Worm (Caenorhabditis elegans) whole organism, L4 larva: ENCODE measurements around the gene rps-23.
A peak's percentile ranks its signal among the peaks of the same experiment; 100 is the strongest.

Experiments
- F49E8.2 ChIP-seq: sonication (generic microtip); optimal IDR thresholded peaks from 2 replicates; lab custom pipeline; 2016; ENCODE audit warnings: missing compliant biosample characterization, mild to moderate bottlenecking, missing genetic modification characterization, borderline replicate concordance
- Y48G9A.11 ChIP-seq: fragments of 200-800 bp; sonication (Bioruptor generic); IDR thresholded peaks from 2 replicates; pipeline ENCODE4 v1.3.6; 2022; ENCODE audit warnings: missing genetic modification reagents, missing genetic modification characterization, missing compliant biosample characterization
- Y5F2A.4 ChIP-seq: fragments of 200-800 bp; sonication (Bioruptor generic); optimal IDR thresholded peaks from 2 replicates; lab custom pipeline; 2018; ENCODE audit warnings: mild to moderate bottlenecking, missing genetic modification characterization, missing compliant biosample characterization
- ZK546.5 ChIP-seq, 2 experiments: sonication (generic microtip); optimal IDR thresholded peaks; 2 replicates each; lab custom pipeline; 2017; ENCODE audit warnings: missing biosample characterization in 2 of 2, missing genetic modification characterization in 2 of 2
- ceh-20 ChIP-seq: fragments of 200-800 bp; sonication (Bioruptor generic); IDR thresholded peaks from 2 replicates; pipeline ENCODE4 v1.3.6; 2022; ENCODE audit warnings: missing genetic modification reagents, missing genetic modification characterization, missing compliant biosample characterization
- ceh-62 ChIP-seq: sonication (generic microtip); optimal IDR thresholded peaks from 2 replicates; lab custom pipeline; 2017; ENCODE audit warnings: missing biosample characterization, missing genetic modification characterization
- ces-1 ChIP-seq: fragments of 150-350 bp; sonication (generic microtip); optimal IDR thresholded peaks from 4 replicates; lab custom pipeline; 2014; ENCODE audit warnings: missing biosample characterization, missing genetic modification reagents, missing genetic modification characterization
- cey-2 ChIP-seq: sonication (generic microtip); optimal IDR thresholded peaks from 3 replicates; lab custom pipeline; 2017; ENCODE audit warnings: missing genetic modification characterization, mild to moderate bottlenecking, missing compliant biosample characterization, antibody characterized with exemption, borderline replicate concordance; ENCODE audit not compliant: insufficient read depth
- dmd-6 ChIP-seq: fragments of 200-800 bp; sonication (Bioruptor generic); IDR thresholded peaks from 2 replicates; pipeline ENCODE4 v1.3.6; 2022; ENCODE audit warnings: missing genetic modification reagents, missing genetic modification characterization, missing compliant biosample characterization
- dmd-9 ChIP-seq: fragments of 200-800 bp; sonication (Bioruptor generic); IDR thresholded peaks from 2 replicates; pipeline ENCODE4 v1.3.6; 2022; ENCODE audit warnings: missing genetic modification reagents, missing genetic modification characterization, missing compliant biosample characterization
- dpl-1 ChIP-seq: fragments of 150-350 bp; optimal IDR thresholded peaks from 2 replicates; lab custom pipeline; 2014; ENCODE audit warnings: missing biosample characterization, missing genetic modification reagents, missing genetic modification characterization
- egl-43 ChIP-seq: fragments of 200-800 bp; sonication (Bioruptor generic); IDR thresholded peaks from 2 replicates; pipeline ENCODE4 v1.3.6; 2022; ENCODE audit warnings: missing genetic modification reagents, missing genetic modification characterization, missing compliant biosample characterization
- fkh-10 ChIP-seq: fragments of 150-350 bp; optimal IDR thresholded peaks from 2 replicates; lab custom pipeline; 2014; ENCODE audit warnings: missing biosample characterization, missing genetic modification reagents, missing genetic modification characterization
- fos-1 ChIP-seq: fragments of 150-350 bp; optimal IDR thresholded peaks from 2 replicates; lab custom pipeline; 2014; ENCODE audit warnings: missing biosample characterization, missing genetic modification characterization
- gei-8 ChIP-seq: fragments of 200-800 bp; sonication (Bioruptor generic); optimal IDR thresholded peaks from 2 replicates; lab custom pipeline; 2018; ENCODE audit warnings: mild to moderate bottlenecking, missing genetic modification characterization, missing compliant biosample characterization
- hif-1 ChIP-seq, 2 experiments: sonication (generic microtip); optimal IDR thresholded peaks; 2 replicates each; lab custom pipeline; 2016 to 2017; ENCODE audit warnings: missing compliant biosample characterization in 2 of 2, missing genetic modification characterization in 2 of 2, missing genetic modification reagents in 2 of 2, missing genotype in 2 of 2, mild to moderate bottlenecking in 1 of 2
- hlh-11 ChIP-seq: fragments of 200-800 bp; sonication (Bioruptor generic); optimal IDR thresholded peaks from 2 replicates; lab custom pipeline; 2018; ENCODE audit warnings: mild to moderate bottlenecking, missing genetic modification characterization, missing compliant biosample characterization
- hmg-1.1 ChIP-seq: fragments of 200-800 bp; sonication (Bioruptor generic); IDR thresholded peaks from 2 replicates; pipeline ENCODE4 v1.3.6; 2022; ENCODE audit warnings: missing genetic modification reagents, missing genetic modification characterization, missing compliant biosample characterization
- jun-1 ChIP-seq: fragments of 150-350 bp; optimal IDR thresholded peaks from 2 replicates; lab custom pipeline; 2014; ENCODE audit warnings: missing biosample characterization, missing genetic modification reagents, missing genetic modification characterization
- lin-13 ChIP-seq: fragments of 150-350 bp; optimal IDR thresholded peaks from 2 replicates; lab custom pipeline; 2014; ENCODE audit warnings: missing biosample characterization, missing genetic modification reagents, missing genetic modification characterization
- lin-29 ChIP-seq: fragments of 200-800 bp; sonication (Bioruptor generic); IDR thresholded peaks from 2 replicates; pipeline ENCODE4 v1.3.6; 2022; ENCODE audit warnings: missing genetic modification reagents, missing genetic modification characterization, missing compliant biosample characterization
- lir-3 ChIP-seq: sonication (generic microtip); optimal IDR thresholded peaks from 2 replicates; lab custom pipeline; 2016; ENCODE audit warnings: mild to moderate bottlenecking, missing genetic modification characterization, missing compliant biosample characterization
- lsy-2 ChIP-seq, 2 experiments: fragments of 150-350 bp in 1 of 2; sonication (generic microtip) in 1 of 2; optimal IDR thresholded peaks; 2 replicates each; lab custom pipeline; 2014 to 2017; ENCODE audit warnings: missing biosample characterization in 2 of 2, missing genetic modification characterization in 2 of 2
- madf-9 ChIP-seq: fragments of 200-800 bp; sonication (Bioruptor generic); conservative IDR thresholded peaks from 2 replicates; pipeline ENCODE4 v1.3.6; 2022; ENCODE audit warnings: missing genetic modification reagents, missing genetic modification characterization, missing compliant biosample characterization
- mes-2 ChIP-seq: sonication (generic microtip); optimal IDR thresholded peaks from 2 replicates; lab custom pipeline; 2016; ENCODE audit warnings: missing genotype, mild to moderate bottlenecking, missing genetic modification characterization, missing compliant biosample characterization; ENCODE audit not compliant: poor library complexity, severe bottlenecking
- nhr-10 ChIP-seq: fragments of 150-350 bp; optimal IDR thresholded peaks from 2 replicates; lab custom pipeline; 2014; ENCODE audit warnings: missing biosample characterization, missing genetic modification characterization
- nhr-102 ChIP-seq: sonication (generic microtip); optimal IDR thresholded peaks from 2 replicates; lab custom pipeline; 2016; ENCODE audit warnings: mild to moderate bottlenecking, missing genetic modification characterization, moderate library complexity, missing compliant biosample characterization
- nhr-111 ChIP-seq: fragments of 200-800 bp; sonication (Bioruptor generic); optimal IDR thresholded peaks from 2 replicates; lab custom pipeline; 2018; ENCODE audit warnings: mild to moderate bottlenecking, missing genetic modification characterization, missing compliant biosample characterization
- nhr-237 ChIP-seq: sonication (generic microtip); optimal IDR thresholded peaks from 2 replicates; lab custom pipeline; 2017; ENCODE audit warnings: missing biosample characterization, missing genetic modification characterization
- nhr-25 ChIP-seq: sonication (generic microtip); optimal IDR thresholded peaks from 2 replicates; lab custom pipeline; 2017; ENCODE audit warnings: missing genetic modification characterization, mild to moderate bottlenecking, missing compliant biosample characterization, antibody characterized with exemption, moderate library complexity, borderline replicate concordance; ENCODE audit not compliant: insufficient read depth
- nhr-48 ChIP-seq: sonication (generic microtip); optimal IDR thresholded peaks from 2 replicates; lab custom pipeline; 2016; ENCODE audit warnings: mild to moderate bottlenecking, missing genetic modification characterization, missing compliant biosample characterization
- nhr-6 ChIP-seq: fragments of 150-350 bp; optimal IDR thresholded peaks from 2 replicates; lab custom pipeline; 2014; ENCODE audit warnings: missing biosample characterization, missing genetic modification characterization
- nhr-77 ChIP-seq: fragments of 150-350 bp; optimal IDR thresholded peaks from 2 replicates; lab custom pipeline; 2014; ENCODE audit warnings: missing biosample characterization, missing genetic modification characterization
- pha-4 ChIP-seq, 2 experiments: fragments of 150-350 bp in 1 of 2; fragments of 200-800 bp in 1 of 2; sonication (Bioruptor generic) in 1 of 2; IDR thresholded peaks in 1 of 2; optimal IDR thresholded peaks in 1 of 2; 2 replicates each; pipeline versions ENCODE4 v1.3.6 to Lab custom; 2014 to 2022; ENCODE audit warnings: missing genetic modification characterization in 2 of 2, missing genetic modification reagents in 2 of 2, missing biosample characterization in 1 of 2, missing compliant biosample characterization in 1 of 2
- saeg-2 ChIP-seq: fragments of 200-800 bp; sonication (Bioruptor generic); IDR thresholded peaks from 2 replicates; pipeline ENCODE4 v1.3.6; 2022; ENCODE audit warnings: missing genetic modification reagents, missing genetic modification characterization, missing compliant biosample characterization
- snpc-1.2 ChIP-seq: fragments of 200-800 bp; sonication (Bioruptor generic); IDR thresholded peaks from 2 replicates; pipeline ENCODE4 v1.3.6; 2022; ENCODE audit warnings: missing genetic modification reagents, missing genetic modification characterization, missing compliant biosample characterization
- spr-1 ChIP-seq: sonication (generic microtip); optimal IDR thresholded peaks from 2 replicates; lab custom pipeline; 2016; ENCODE audit warnings: mild to moderate bottlenecking, missing genetic modification characterization, missing compliant biosample characterization
- tag-97 ChIP-seq: fragments of 200-800 bp; sonication (Bioruptor generic); IDR thresholded peaks from 2 replicates; pipeline ENCODE4 v1.3.6; 2022; ENCODE audit warnings: missing genetic modification characterization, missing compliant biosample characterization
- tra-1 ChIP-seq: fragments of 200-800 bp; sonication (Bioruptor generic); IDR thresholded peaks from 2 replicates; pipeline ENCODE4 v1.3.6; 2022; ENCODE audit warnings: missing genetic modification reagents, missing genetic modification characterization, missing compliant biosample characterization
- vab-7 ChIP-seq: fragments of 200-800 bp; sonication (Bioruptor generic); IDR thresholded peaks from 2 replicates; pipeline ENCODE4 v1.3.6; 2022; ENCODE audit warnings: missing genetic modification reagents, missing genetic modification characterization, missing compliant biosample characterization
- zag-1 ChIP-seq: fragments of 150-350 bp; optimal IDR thresholded peaks from 2 replicates; lab custom pipeline; 2014; ENCODE audit warnings: missing biosample characterization, missing genetic modification characterization
- zip-11 ChIP-seq: fragments of 200-800 bp; sonication (Bioruptor generic); IDR thresholded peaks from 2 replicates; pipeline ENCODE4 v1.3.6; 2022; ENCODE audit warnings: missing genetic modification characterization, missing compliant biosample characterization
- zip-2 ChIP-seq: fragments of 150-350 bp; optimal IDR thresholded peaks from 2 replicates; lab custom pipeline; 2014; ENCODE audit warnings: missing biosample characterization, missing genetic modification characterization
- ztf-7 ChIP-seq: fragments of 150-350 bp; optimal IDR thresholded peaks from 2 replicates; lab custom pipeline; 2014; ENCODE audit warnings: missing biosample characterization, missing genetic modification characterization

rps-23 gene

DNA sequence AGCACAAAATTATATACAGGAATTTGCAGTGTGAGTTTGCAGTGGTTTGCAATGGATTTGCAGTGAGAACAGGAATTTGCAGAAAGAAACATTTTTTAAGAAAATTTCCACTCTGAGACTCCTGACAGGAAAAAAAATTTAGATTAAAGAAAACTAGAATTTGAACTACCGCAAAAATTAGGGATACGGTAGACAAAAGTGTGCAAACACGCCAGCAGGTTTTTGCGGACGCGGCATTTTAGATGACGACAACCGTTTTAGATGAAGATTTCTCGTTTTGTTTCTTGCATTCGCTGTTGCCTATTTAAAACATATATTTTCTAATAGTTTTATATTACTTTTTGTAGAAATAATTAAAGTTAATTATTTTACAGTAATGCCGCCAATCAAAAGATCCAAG is 19.0 kb downstream of the rps-23 start, which contains the start of gene wdr-46 (continued):
- TF ChIP-seq tra-1 (0 out of 2 replicates have a peak, but pooled peaks have one; percentile 9), ceh-20 (GFP tag; lab: Robert Waterston, UW) (peak; percentile 30; the same call in 1 of the 2 replicates), nhr-6 (tag; lab: Kevin White, UChicago) (peak; percentile 47), ceh-62 (tag; lab: Kevin White, UChicago) (no peak), Y48G9A.11 (GFP tag; lab: Robert Waterston, UW) (0 out of 2 replicates have a peak, but pooled peaks have one; percentile 21), ces-1 (GFP tag; lab: Kevin White, UChicago) (peak; percentile 29), nhr-237 (no peak), nhr-102 (tag; lab: Kevin White, UChicago) (peak; percentile 78), dmd-6 (GFP tag; lab: Robert Waterston, UW) (peak; percentile 54), pha-4 (GFP tag; IDR thresholded peaks at IDR 0.05; lab: Robert Waterston, UW) (no peak; the same call in 1 of the 2 replicates), pha-4 (tag; optimal IDR thresholded peaks at IDR 0.05; lab: Kevin White, UChicago) (peak; percentile 63), zip-11 (GFP tag; lab: Robert Waterston, UW) (no peak), snpc-1.2 (GFP tag; lab: Robert Waterston, UW) (peak; percentile 65; the same call in 1 of the 2 replicates), madf-9 (GFP tag; lab: Robert Waterston, UW) (no peak), lin-29 (peak; percentile 43; the same call in 1 of the 2 replicates), saeg-2 (no peak), fos-1 (no peak), nhr-10 (tag; lab: Kevin White, UChicago) (no peak), lin-13 (GFP tag; lab: Kevin White, UChicago) (peak; percentile 67), nhr-111 (GFP tag; lab: Kevin White, UChicago) (no peak), mes-2 (tag; lab: Kevin White, UChicago) (peak; percentile 91), Y5F2A.4 (peak; percentile 6), dmd-9 (GFP tag; lab: Robert Waterston, UW) (no peak), ZK546.5 (tag; optimal IDR thresholded peaks at IDR 0.05; lab: Kevin White, UChicago) (peak in 1 of 2 experiments; percentile 76), ztf-7 (tag; lab: Kevin White, UChicago) (no peak), gei-8 (no peak), vab-7 (GFP tag; lab: Robert Waterston, UW) (no peak), tag-97 (GFP tag; lab: Robert Waterston, UW) (no peak), hmg-1.1 (GFP tag; lab: Robert Waterston, UW) (peak; percentile 74), F49E8.2 (tag; lab: Kevin White, UChicago) (peak; percentile 2), hlh-11 (peak; percentile 62), spr-1 (tag; lab: Kevin White, UChicago) (peak; percentile 40), cey-2 (peak; percentile 7), zag-1 (no peak), nhr-48 (tag; lab: Kevin White, UChicago) (no peak), nhr-77 (peak; percentile 73), nhr-25 (tag; lab: Kevin White, UChicago) (peak; percentile 15), zip-2 (peak; percentile 30), jun-1 (tag; lab: Kevin White, UChicago) (peak; percentile 20), hif-1 (tag; optimal IDR thresholded peaks at IDR 0.05; lab: Kevin White, UChicago) (peak in 1 of 2 experiments; percentile 56), lsy-2 (tag; optimal IDR thresholded peaks at IDR 0.05; lab: Kevin White, UChicago) (peak; percentile 98 to 100), dpl-1 (GFP tag; lab: Kevin White, UChicago) (peak; percentile 99), fkh-10 (GFP tag; lab: Kevin White, UChicago) (no peak), egl-43 (GFP tag; lab: Robert Waterston, UW) (no peak), lir-3 (tag; lab: Kevin White, UChicago) (no peak)
- TF ChIP-seq, all 104 proteins: peak for 42
